Worm (Caenorhabditis elegans) whole organism, L1 larva: ENCODE data around the gene ZK1236.9.

Experiments used
- C34B4.2 ChIP-seq: sonication (generic microtip); optimal IDR thresholded peaks from 2 replicates; lab custom pipeline; 2017; ENCODE audit warnings: mild to moderate bottlenecking, missing genetic modification characterization, missing compliant biosample characterization
- aha-1 ChIP-seq: fragments of 150-350 bp; optimal IDR thresholded peaks from 2 replicates; lab custom pipeline; 2014; ENCODE audit warnings: missing biosample characterization, missing genetic modification characterization
- aly-2 ChIP-seq: fragments of 150-350 bp; optimal IDR thresholded peaks from 2 replicates; lab custom pipeline; 2014; ENCODE audit warnings: missing biosample characterization, missing genetic modification characterization
- ama-1 ChIP-seq: fragments of 150-350 bp; optimal IDR thresholded peaks from 2 replicates; lab custom pipeline; 2014
- ceh-8 ChIP-seq: fragments of 200-800 bp; sonication (Bioruptor generic); optimal IDR thresholded peaks from 2 replicates; lab custom pipeline; 2018; ENCODE audit warnings: mild to moderate bottlenecking, missing genetic modification characterization, moderate library complexity, missing compliant biosample characterization
- ceh-88 ChIP-seq: fragments of 200-800 bp; sonication (Bioruptor generic); IDR thresholded peaks from 2 replicates; pipeline ENCODE4 v1.3.6; 2022; ENCODE audit warnings: missing genetic modification characterization, missing compliant biosample characterization
- ceh-90 ChIP-seq: sonication (generic microtip); optimal IDR thresholded peaks from 2 replicates; lab custom pipeline; 2016; ENCODE audit warnings: missing genetic modification characterization, missing compliant biosample characterization
- dsc-1 ChIP-seq: sonication (generic microtip); optimal IDR thresholded peaks from 2 replicates; lab custom pipeline; 2016; ENCODE audit warnings: mild to moderate bottlenecking, missing genetic modification characterization, missing compliant biosample characterization
- egl-13 ChIP-seq: sonication (generic microtip); optimal IDR thresholded peaks from 2 replicates; lab custom pipeline; 2016; ENCODE audit warnings: missing genotype, missing genetic modification reagents, missing genetic modification characterization, missing compliant biosample characterization
- egl-27 ChIP-seq, 2 experiments: fragments of 150-350 bp in 1 of 2; sonication (generic microtip); optimal IDR thresholded peaks; 3 replicates each; lab custom pipeline; 2017 to 2018; ENCODE audit warnings: missing biosample characterization in 2 of 2, missing genetic modification characterization in 2 of 2, missing genetic modification reagents in 2 of 2
- fkh-4 ChIP-seq: sonication (generic microtip); optimal IDR thresholded peaks from 2 replicates; lab custom pipeline; 2016; ENCODE audit warnings: missing compliant biosample characterization, missing genetic modification characterization, borderline replicate concordance
- fos-1 ChIP-seq: fragments of 150-350 bp; optimal IDR thresholded peaks from 2 replicates; lab custom pipeline; 2014; ENCODE audit warnings: missing biosample characterization, missing genetic modification characterization
- grh-1 ChIP-seq: fragments of 200-800 bp; sonication (Bioruptor generic); IDR thresholded peaks from 2 replicates; pipeline ENCODE4 v1.3.6; 2022; ENCODE audit warnings: missing genetic modification reagents, missing genetic modification characterization, missing compliant biosample characterization
- hpl-2 ChIP-seq: fragments of 150-350 bp; optimal IDR thresholded peaks from 2 replicates; lab custom pipeline; 2014; ENCODE audit warnings: missing biosample characterization, missing genetic modification reagents, missing genetic modification characterization
- irx-1 ChIP-seq: sonication (generic microtip); optimal IDR thresholded peaks from 2 replicates; lab custom pipeline; 2016; ENCODE audit warnings: missing genetic modification characterization, missing compliant biosample characterization
- jun-1 ChIP-seq: fragments of 150-350 bp; optimal IDR thresholded peaks from 2 replicates; lab custom pipeline; 2014; ENCODE audit warnings: missing biosample characterization, missing genetic modification reagents, missing genetic modification characterization
- lin-13 ChIP-seq: fragments of 150-350 bp; optimal IDR thresholded peaks from 2 replicates; lab custom pipeline; 2014; ENCODE audit warnings: missing biosample characterization, missing genetic modification reagents, missing genetic modification characterization
- lin-14 ChIP-seq: fragments of 200-800 bp; sonication (Bioruptor generic); optimal IDR thresholded peaks from 2 replicates; lab custom pipeline; 2018; ENCODE audit warnings: mild to moderate bottlenecking, missing genetic modification characterization, moderate library complexity, missing compliant biosample characterization
- lir-3 ChIP-seq: sonication (generic microtip); optimal IDR thresholded peaks from 2 replicates; lab custom pipeline; 2016; ENCODE audit warnings: mild to moderate bottlenecking, missing genetic modification characterization, moderate library complexity, missing compliant biosample characterization; ENCODE audit not compliant: poor library complexity
- mdl-1 ChIP-seq, 2 experiments: fragments of 150-350 bp; optimal IDR thresholded peaks; 2 replicates each; lab custom pipeline; 2014 to 2017; ENCODE audit warnings: missing biosample characterization in 2 of 2, missing genetic modification characterization in 2 of 2, inconsistent platforms in 1 of 2
- mep-1 ChIP-seq: fragments of 150-350 bp; optimal IDR thresholded peaks from 2 replicates; lab custom pipeline; 2014; ENCODE audit warnings: missing biosample characterization, missing genetic modification characterization
- nhr-11 ChIP-seq: fragments of 150-350 bp; optimal IDR thresholded peaks from 2 replicates; lab custom pipeline; 2014; ENCODE audit warnings: missing biosample characterization, missing genetic modification characterization
- nhr-28 ChIP-seq: fragments of 150-350 bp; optimal IDR thresholded peaks from 2 replicates; lab custom pipeline; 2014; ENCODE audit warnings: missing biosample characterization, missing genetic modification characterization
- nhr-71 ChIP-seq: sonication (generic microtip); optimal IDR thresholded peaks from 2 replicates; lab custom pipeline; 2016; ENCODE audit warnings: mild to moderate bottlenecking, missing genetic modification characterization, moderate library complexity, missing compliant biosample characterization
- nhr-77 ChIP-seq: fragments of 150-350 bp; optimal IDR thresholded peaks from 2 replicates; lab custom pipeline; 2014; ENCODE audit warnings: missing biosample characterization, missing genetic modification characterization
- pag-3 ChIP-seq: sonication (generic microtip); optimal IDR thresholded peaks from 2 replicates; lab custom pipeline; 2017; ENCODE audit warnings: missing genetic modification characterization, mild to moderate bottlenecking, missing compliant biosample characterization, antibody characterized with exemption, borderline replicate concordance; ENCODE audit not compliant: insufficient read depth
- pqm-1 ChIP-seq: sonication (generic microtip); optimal IDR thresholded peaks from 3 replicates; lab custom pipeline; 2017; ENCODE audit warnings: missing biosample characterization, missing genetic modification characterization
- skn-1 ChIP-seq: fragments of 150-350 bp; optimal IDR thresholded peaks from 2 replicates; lab custom pipeline; 2014; ENCODE audit warnings: missing biosample characterization, missing genetic modification characterization
- sup-37 ChIP-seq: fragments of 200-800 bp; sonication (Bioruptor generic); optimal IDR thresholded peaks from 2 replicates; lab custom pipeline; 2018; ENCODE audit warnings: mild to moderate bottlenecking, missing genetic modification characterization, missing compliant biosample characterization
- tbx-2 ChIP-seq: sonication (generic microtip); optimal IDR thresholded peaks from 2 replicates; lab custom pipeline; 2016; ENCODE audit warnings: missing genetic modification characterization, missing compliant biosample characterization
- unc-130 ChIP-seq: fragments of 150-350 bp; optimal IDR thresholded peaks from 2 replicates; lab custom pipeline; 2017; ENCODE audit warnings: missing biosample characterization, missing genetic modification characterization, inconsistent platforms
- unc-30 ChIP-seq: sonication (generic microtip); optimal IDR thresholded peaks from 2 replicates; lab custom pipeline; 2017; ENCODE audit warnings: missing biosample characterization, missing genetic modification characterization
- unc-62 ChIP-seq: fragments of 150-350 bp; optimal IDR thresholded peaks from 2 replicates; lab custom pipeline; 2014; ENCODE audit warnings: missing biosample characterization, missing genetic modification reagents, missing genetic modification characterization
- vab-15 ChIP-seq: sonication (generic microtip); optimal IDR thresholded peaks from 2 replicates; lab custom pipeline; 2017; ENCODE audit warnings: missing genotype, mild to moderate bottlenecking, missing genetic modification characterization, missing compliant biosample characterization
- zag-1 ChIP-seq: fragments of 150-350 bp; optimal IDR thresholded peaks from 2 replicates; lab custom pipeline; 2014; ENCODE audit warnings: missing biosample characterization, missing genetic modification characterization
- ztf-11 ChIP-seq, 2 experiments: sonication (generic microtip); optimal IDR thresholded peaks; 2 replicates each; lab custom pipeline; 2016 to 2017; ENCODE audit warnings: missing genetic modification characterization in 2 of 2, missing biosample characterization in 1 of 2, missing compliant biosample characterization in 1 of 2

Gene ZK1236.9

DNA sequence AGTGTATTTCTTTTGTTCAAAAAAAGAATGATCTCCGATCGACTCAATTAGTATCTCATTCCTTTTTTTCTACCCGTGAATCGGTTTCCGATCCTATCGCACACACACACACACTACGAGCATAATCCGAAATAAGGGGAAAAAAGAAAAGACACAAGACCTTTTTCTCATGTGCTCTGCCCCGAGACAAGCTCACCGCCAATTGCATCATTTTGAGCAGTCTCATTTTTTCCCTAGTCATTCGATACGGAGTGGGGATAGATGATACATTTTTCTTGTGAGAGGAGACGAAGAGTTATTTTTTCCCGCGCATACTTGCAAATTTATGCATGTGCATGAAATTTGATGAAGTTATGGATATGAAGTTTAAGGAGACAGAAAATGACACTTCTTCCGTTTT lies 42.7 kb downstream of the ZK1236.9 start (continued):
- no peak for TF ChIP-seq fkh-4 (tag; lab: Kevin White, UChicago)
- TF ChIP-seq jun-1 (tag; lab: Kevin White, UChicago) = no peak
- TF ChIP-seq dsc-1 (tag; lab: Kevin White, UChicago) = peak; percentile 71
- TF ChIP-seq mdl-1 (tag; optimal IDR thresholded peaks at IDR 0.05; lab: Kevin White, UChicago) = no peak
- no peak for TF ChIP-seq aly-2 (tag; lab: Kevin White, UChicago)
- TF ChIP-seq nhr-77 (tag; lab: Kevin White, UChicago) = no peak
- TF ChIP-seq nhr-11 = no peak
- no peak for TF ChIP-seq nhr-28 (tag; lab: Kevin White, UChicago)
- no peak for TF ChIP-seq ceh-88 (GFP tag; lab: Robert Waterston, UW)
- TF ChIP-seq irx-1 = no peak
- no peak for TF ChIP-seq sup-37 (GFP tag; lab: Kevin White, UChicago)
- TF ChIP-seq ztf-11 (tag; optimal IDR thresholded peaks at IDR 0.05; lab: Kevin White, UChicago) = no peak
- TF ChIP-seq unc-130 = no peak
- peak; percentile 36 for TF ChIP-seq ceh-8 (GFP tag; lab: Kevin White, UChicago)
- TF ChIP-seq tbx-2 = peak; percentile 4
- no peak for TF ChIP-seq ama-1 (lab: Kevin White, UChicago)
- no peak for TF ChIP-seq pag-3 (tag; lab: Kevin White, UChicago)
- no peak for TF ChIP-seq pqm-1 (tag; lab: Kevin White, UChicago)
- TF ChIP-seq mep-1 (tag; lab: Kevin White, UChicago) = peak; percentile 37
- TF ChIP-seq egl-13 (tag; lab: Kevin White, UChicago) = peak; percentile 63
- no peak for TF ChIP-seq grh-1 (GFP tag; lab: Robert Waterston, UW)
- peak; percentile 63 for TF ChIP-seq nhr-71 (tag; lab: Kevin White, UChicago)
- TF ChIP-seq C34B4.2 (tag; lab: Kevin White, UChicago) = no peak
- no peak for TF ChIP-seq ceh-90 (tag; lab: Kevin White, UChicago)
- TF ChIP-seq lin-13 (GFP tag; lab: Kevin White, UChicago) = peak; percentile 26
- no peak for TF ChIP-seq aha-1 (tag; lab: Kevin White, UChicago)
- no peak for TF ChIP-seq unc-30 (tag; lab: Kevin White, UChicago)
- no peak for TF ChIP-seq egl-27 (tag; optimal IDR thresholded peaks at IDR 0.05; lab: Kevin White, UChicago)
- TF ChIP-seq hpl-2 (GFP tag; lab: Kevin White, UChicago) = no peak
- TF ChIP-seq vab-15 (tag; lab: Kevin White, UChicago) = no peak
- TF ChIP-seq unc-62 = no peak

DNA sequence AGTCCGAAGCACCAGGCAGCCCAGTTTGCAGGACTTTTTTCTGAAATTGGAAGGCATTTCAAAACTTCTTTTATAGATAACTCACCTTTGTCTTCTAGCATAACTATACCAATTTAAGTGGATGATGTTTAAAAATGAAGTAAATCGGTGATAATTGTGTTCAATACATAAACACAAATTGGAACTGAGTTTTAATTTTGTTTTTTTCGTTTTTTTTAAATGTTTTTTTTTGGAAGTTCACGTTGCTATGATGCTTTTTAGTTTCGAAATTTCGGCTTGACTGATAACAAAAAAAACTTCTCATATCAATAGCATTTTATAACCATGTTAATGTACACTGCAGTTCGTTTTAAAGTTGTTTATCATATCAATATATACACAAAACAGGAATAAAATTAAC lies 45.4 kb downstream of the ZK1236.9 start, which contains the start of gene ZK353.4:
Gene ZK353.4 (minus strand): TSS at position 101 of the 400 bp plus-strand sequence.
- TF ChIP-seq grh-1 (GFP tag; lab: Robert Waterston, UW) = no peak
- no peak for TF ChIP-seq zag-1 (tag; lab: Kevin White, UChicago)
- no peak for TF ChIP-seq aly-2 (tag; lab: Kevin White, UChicago)
- no peak for TF ChIP-seq egl-13 (tag; lab: Kevin White, UChicago)
- TF ChIP-seq fos-1 (tag; lab: Kevin White, UChicago) = no peak
- TF ChIP-seq skn-1 (tag; lab: Kevin White, UChicago) = no peak
- no peak for TF ChIP-seq lin-14 (GFP tag; lab: Kevin White, UChicago)
- TF ChIP-seq ztf-11 (tag; optimal IDR thresholded peaks at IDR 0.05; lab: Kevin White, UChicago) = no peak
- TF ChIP-seq mdl-1 (tag; optimal IDR thresholded peaks at IDR 0.05; lab: Kevin White, UChicago) = no peak
- no peak for TF ChIP-seq C34B4.2 (tag; lab: Kevin White, UChicago)
- TF ChIP-seq nhr-71 (tag; lab: Kevin White, UChicago) = no peak
- no peak for TF ChIP-seq dsc-1 (tag; lab: Kevin White, UChicago)
- TF ChIP-seq nhr-28 (tag; lab: Kevin White, UChicago) = no peak
- no peak for TF ChIP-seq lir-3 (tag; lab: Kevin White, UChicago)
- TF ChIP-seq, all 84 proteins: peak for 0
